Fruit fly (Drosophila melanogaster): ENCODE measurements around the gene alt.

alt gene

DNA sequence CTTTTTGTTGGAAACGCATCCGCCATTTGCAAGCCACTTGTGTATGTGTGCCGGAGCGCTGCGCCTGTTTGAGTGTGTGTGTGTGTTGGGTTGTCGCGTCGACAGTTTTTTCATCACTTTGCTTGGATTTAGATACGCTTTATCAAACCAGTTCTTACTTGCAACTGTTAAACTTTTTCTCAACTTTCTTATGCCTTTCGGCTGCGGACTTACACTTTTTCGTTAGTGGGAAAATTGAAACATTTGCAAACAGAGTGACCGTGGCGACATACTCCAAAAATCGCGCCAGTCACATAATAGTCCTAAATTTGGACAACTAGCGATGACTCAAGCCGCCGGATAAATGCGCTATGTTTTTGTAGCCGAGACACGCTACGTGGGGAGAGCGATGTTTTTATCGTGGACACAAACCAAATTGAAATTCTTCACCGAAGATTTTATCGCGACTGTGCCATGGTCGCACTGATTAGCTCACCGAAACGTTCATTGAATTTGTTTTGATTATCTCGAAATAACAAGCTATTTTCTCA lies at the start of gene alt, which contains the start of gene CG7655 (continued):
- peak; percentile 69 for TF ChIP-seq Dp (GFP tag; optimal IDR thresholded peaks at IDR 0.05)
- peak; percentile 25 for TF ChIP-seq CG4282 (GFP tag; optimal IDR thresholded peaks at IDR 0.05)
- no peak for TF ChIP-seq CG10366 (GFP tag; IDR thresholded peaks at IDR 0.05)
- TF ChIP-seq CTCF (GFP tag; optimal IDR thresholded peaks at IDR 0.05), result peak; percentile 72
- TF ChIP-seq ind (GFP tag; optimal IDR thresholded peaks at IDR 0.05), result no peak
- TF ChIP-seq slou (GFP tag; optimal IDR thresholded peaks at IDR 0.05), result no peak
- no peak for TF ChIP-seq ewg (GFP tag; optimal IDR thresholded peaks at IDR 0.05)
- no peak for TF ChIP-seq CG18599 (GFP tag; optimal IDR thresholded peaks at IDR 0.05)
- peak; percentile 68 for TF ChIP-seq BEAF-32 (GFP tag; optimal IDR thresholded peaks at IDR 0.05)
- peak; percentile 6 for TF ChIP-seq dm (GFP tag; optimal IDR thresholded peaks at IDR 0.05)
- TF ChIP-seq salm (tag; optimal IDR thresholded peaks at IDR 0.05), result peak; percentile 12
- peak; percentile 36 for TF ChIP-seq Nf-YC (tag; optimal IDR thresholded peaks at IDR 0.05)
- peak; percentile 34 for TF ChIP-seq CoRest (tag; optimal IDR thresholded peaks at IDR 0.05)
- peak; percentile 82 for TF ChIP-seq trem (tag; optimal IDR thresholded peaks at IDR 0.05)
- TF ChIP-seq Antp (GFP tag; optimal IDR thresholded peaks at IDR 0.05), result no peak
- TF ChIP-seq CG12071 (GFP tag; optimal IDR thresholded peaks at IDR 0.05), result no peak
- TF ChIP-seq Spps (tag; optimal IDR thresholded peaks at IDR 0.05), result no peak
- peak; percentile 88 for TF ChIP-seq Atf3 (GFP tag; optimal IDR thresholded peaks at IDR 0.05)
- peak; percentile 76 for TF ChIP-seq CG14710 (tag; optimal IDR thresholded peaks at IDR 0.05)
- no peak for TF ChIP-seq cato (GFP tag; optimal IDR thresholded peaks at IDR 0.05; ENCODE audit: borderline replicate concordance)
- TF ChIP-seq gcm2 (GFP tag; optimal IDR thresholded peaks at IDR 0.05), result no peak
- no peak for TF ChIP-seq sd (tag; optimal IDR thresholded peaks at IDR 0.05)
- no peak for TF ChIP-seq CG17361 (GFP tag; IDR thresholded peaks at IDR 0.05)
- peak; percentile 88 for TF ChIP-seq CG12659 (GFP tag; optimal IDR thresholded peaks at IDR 0.05)
- TF ChIP-seq Ravus (GFP tag; IDR thresholded peaks at IDR 0.05), result no peak
- TF ChIP-seq CG7357 (GFP tag; IDR thresholded peaks at IDR 0.05), result no peak
- no peak for TF ChIP-seq cas (GFP tag; IDR thresholded peaks at IDR 0.05)
- TF ChIP-seq Hr39 (optimal IDR thresholded peaks at IDR 0.05), result no peak
- no peak for TF ChIP-seq NFAT (GFP tag; IDR thresholded peaks at IDR 0.05)
- no peak for TF ChIP-seq Gsc (GFP tag; IDR thresholded peaks at IDR 0.05)
- TF ChIP-seq cg (GFP tag; optimal IDR thresholded peaks at IDR 0.05), result peak; percentile 85
- no peak for TF ChIP-seq run (tag; optimal IDR thresholded peaks at IDR 0.05)
- peak; percentile 88 for TF ChIP-seq CG15514 (GFP tag; optimal IDR thresholded peaks at IDR 0.05)
- no peak for TF ChIP-seq bowl (GFP tag; IDR thresholded peaks at IDR 0.05)
- TF ChIP-seq jigr1 (GFP tag; IDR thresholded peaks at IDR 0.05), result no peak
- no peak for TF ChIP-seq nau (GFP tag; optimal IDR thresholded peaks at IDR 0.05)
- TF ChIP-seq CG11247 (GFP tag; IDR thresholded peaks at IDR 0.05), result no peak
- TF ChIP-seq tap (tag; optimal IDR thresholded peaks at IDR 0.05), result peak; percentile 14
- no peak for TF ChIP-seq en (GFP tag; optimal IDR thresholded peaks at IDR 0.05)

DNA sequence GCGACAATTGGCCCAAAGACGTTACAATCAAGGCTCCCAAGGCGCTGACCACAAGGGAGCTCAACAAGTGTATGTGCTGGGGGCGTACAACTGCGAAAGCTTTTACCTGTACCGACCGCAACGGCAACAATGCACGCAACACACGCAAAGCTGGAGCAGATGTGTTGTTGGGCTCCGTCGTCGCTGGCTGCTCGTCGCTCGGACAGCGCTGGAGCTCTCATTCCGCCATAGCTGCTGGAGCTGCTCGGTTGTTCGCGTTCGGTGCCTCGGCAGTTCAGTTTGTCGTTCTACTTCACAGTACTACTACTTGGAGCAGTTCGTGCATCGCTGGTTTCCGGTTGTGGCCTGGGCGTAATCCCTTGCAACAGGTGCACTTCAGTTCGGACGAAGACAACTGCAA lies 43.2 kb upstream of the alt start, which contains the start of gene Lgr1:
TSS of gene Lgr1 (plus strand) at position 220 of the 400 bp plus-strand sequence.
- TF ChIP-seq wdn (GFP tag; IDR thresholded peaks at IDR 0.05) (no peak), CG6175 (GFP tag; IDR thresholded peaks at IDR 0.05) (no peak), sug (tag; optimal IDR thresholded peaks at IDR 0.05) (no peak), CG9932 (GFP tag; IDR thresholded peaks at IDR 0.05) (peak; percentile 16; the same call in 1 of the 2 replicates), ssp (GFP tag; IDR thresholded peaks at IDR 0.05) (no peak), CG3847 (GFP tag; IDR thresholded peaks at IDR 0.05) (no peak), gce (GFP tag; IDR thresholded peaks at IDR 0.05) (no peak), odd (GFP tag; optimal IDR thresholded peaks at IDR 0.05) (no peak), CG5180 (GFP tag; optimal IDR thresholded peaks at IDR 0.05) (peak; percentile 9), CG11247 (GFP tag; IDR thresholded peaks at IDR 0.05) (0 out of 2 replicates have a peak, but pooled peaks have one; percentile 27), CG1233 (GFP tag; optimal IDR thresholded peaks at IDR 0.05) (no peak), Nf-YC (tag; optimal IDR thresholded peaks at IDR 0.05) (no peak), CG8281 (tag; optimal IDR thresholded peaks at IDR 0.05) (no peak), stc (GFP tag; IDR thresholded peaks at IDR 0.05) (no peak), Fer1 (GFP tag; optimal IDR thresholded peaks at IDR 0.05) (no peak), slp2 (GFP tag; optimal IDR thresholded peaks at IDR 0.05) (no peak), CG11504 (tag; optimal IDR thresholded peaks at IDR 0.05) (no peak)
